Worm (Caenorhabditis elegans): Measurements from ENCODE around the gene D1044.7.

The D1044.7 gene

DNA sequence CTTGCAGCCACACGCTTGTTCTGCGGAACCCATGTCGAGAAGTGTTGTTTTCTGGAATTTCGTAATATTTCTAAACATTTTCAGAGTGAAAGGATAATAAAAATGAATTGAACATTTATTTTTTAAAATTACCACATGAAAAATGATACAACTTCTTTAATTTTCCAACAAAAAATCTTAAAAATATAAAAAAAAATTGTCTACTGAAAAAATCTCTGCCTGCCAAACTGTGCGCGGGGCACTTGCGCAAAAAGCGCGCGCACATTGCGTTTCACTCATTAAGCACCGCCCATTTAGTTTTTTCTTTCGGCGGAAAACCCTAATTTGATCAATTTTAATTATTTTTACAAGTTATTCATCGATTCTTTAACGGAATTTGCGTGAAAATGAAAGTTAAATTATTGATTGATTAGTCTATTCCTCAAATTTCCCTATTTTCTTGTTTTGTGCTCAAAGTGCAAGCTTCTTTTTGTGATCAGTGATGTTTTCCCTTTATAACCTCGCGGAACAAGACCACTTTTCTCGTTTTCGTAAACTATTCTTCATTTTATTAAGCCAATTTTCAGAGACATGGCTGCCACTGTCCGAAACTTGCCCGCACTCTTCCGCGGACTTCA lies 46.4 kb upstream of the D1044.7 start, which contains the start of the genes nmad-1 and hach-1 (continued):
- TF ChIP-seq ceh-19 (GFP tag; optimal IDR thresholded peaks at IDR 0.05) (peak; percentile 92), odd-2 (tag; optimal IDR thresholded peaks at IDR 0.05) (peak; percentile 90), ama-1 (optimal IDR thresholded peaks at IDR 0.05) (no peak), hlh-8 (tag; optimal IDR thresholded peaks at IDR 0.05) (peak; percentile 92), ceh-48 (tag; optimal IDR thresholded peaks at IDR 0.05) (peak; percentile 67), ceh-14 (tag; optimal IDR thresholded peaks at IDR 0.05) (peak; percentile 98), elt-2 (tag; optimal IDR thresholded peaks at IDR 0.05) (peak; percentile 98), zip-5 (tag; optimal IDR thresholded peaks at IDR 0.05) (peak; percentile 90), madf-2 (tag; optimal IDR thresholded peaks at IDR 0.05) (peak; percentile 87), dmd-4 (tag; optimal IDR thresholded peaks at IDR 0.05; ENCODE audit: borderline replicate concordance) (peak; percentile 56), ztf-16 (tag; optimal IDR thresholded peaks at IDR 0.05) (peak; percentile 85), rnt-1 (tag; optimal IDR thresholded peaks at IDR 0.05) (peak; percentile 81), ahr-1 (tag; optimal IDR thresholded peaks at IDR 0.05) (peak; percentile 84), pha-4 (tag; optimal IDR thresholded peaks at IDR 0.05) (no peak), ceh-24 (tag; optimal IDR thresholded peaks at IDR 0.05) (peak; percentile 82), K02D7.2 (tag; optimal IDR thresholded peaks at IDR 0.05) (peak; percentile 91), pqm-1 (tag; optimal IDR thresholded peaks at IDR 0.05) (peak; percentile 52), ceh-2 (tag; optimal IDR thresholded peaks at IDR 0.05) (peak; percentile 96), C08G9.2 (tag; optimal IDR thresholded peaks at IDR 0.05) (peak; percentile 75), gmeb-2 (tag; optimal IDR thresholded peaks at IDR 0.05) (peak; percentile 90), hlh-15 (tag; optimal IDR thresholded peaks at IDR 0.05) (peak; percentile 85), unc-3 (GFP tag; conservative IDR thresholded peaks at IDR 0.05) (peak; percentile 83), unc-3 (tag; optimal IDR thresholded peaks at IDR 0.05) (peak; percentile 87), tbx-7 (tag; optimal IDR thresholded peaks at IDR 0.05) (peak; percentile 53), nhr-11 (tag; optimal IDR thresholded peaks at IDR 0.05) (no peak), sox-2 (GFP tag; IDR thresholded peaks at IDR 0.05) (peak; percentile 60; the same call in 1 of the 2 replicates), pag-3 (tag; optimal IDR thresholded peaks at IDR 0.05; ENCODE audit: borderline replicate concordance) (peak; percentile 64), ceh-30 (tag; optimal IDR thresholded peaks at IDR 0.05) (peak; percentile 77), sdc-2 (tag; optimal IDR thresholded peaks at IDR 0.05) (peak; percentile 68), pat-9 (tag; optimal IDR thresholded peaks at IDR 0.05) (peak; percentile 94), elt-4 (tag; optimal IDR thresholded peaks at IDR 0.05) (no peak), nfya-1 (tag; optimal IDR thresholded peaks at IDR 0.05) (peak; percentile 87), ceh-22 (tag; optimal IDR thresholded peaks at IDR 0.05) (no peak)

DNA sequence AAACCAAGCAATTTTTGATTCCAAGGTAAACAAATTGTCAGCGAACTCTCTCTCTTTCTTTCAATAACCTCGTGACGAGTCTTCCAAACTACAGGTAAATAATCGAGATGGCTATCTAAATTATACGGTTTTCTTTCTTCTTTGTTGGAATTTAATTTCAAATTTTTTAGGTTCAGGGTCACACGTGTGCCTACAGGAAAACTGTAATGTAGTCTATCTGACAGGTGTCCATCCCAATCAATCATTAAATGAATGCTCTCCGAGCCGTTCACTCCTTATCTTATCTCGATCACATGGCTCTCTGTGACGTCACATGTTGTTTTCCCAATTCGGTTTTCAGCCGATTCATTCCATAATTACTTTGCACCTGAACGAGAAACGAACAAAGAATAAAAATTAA lies 44.5 kb upstream of the D1044.7 start:
- no peak for TF ChIP-seq gmeb-2 (tag; optimal IDR thresholded peaks at IDR 0.05)
- no peak for TF ChIP-seq ceh-19 (GFP tag; optimal IDR thresholded peaks at IDR 0.05)
- no peak for TF ChIP-seq unc-86 (tag; optimal IDR thresholded peaks at IDR 0.05)
- no peak for TF ChIP-seq ceh-14 (tag; optimal IDR thresholded peaks at IDR 0.05)
- TF ChIP-seq ahr-1 (tag; optimal IDR thresholded peaks at IDR 0.05) = no peak
- no peak for TF ChIP-seq zip-5 (tag; optimal IDR thresholded peaks at IDR 0.05)
- TF ChIP-seq elt-2 (tag; optimal IDR thresholded peaks at IDR 0.05) = peak; percentile 54
- peak; percentile 20 for TF ChIP-seq hlh-30 (tag; optimal IDR thresholded peaks at IDR 0.05; ENCODE audit: insufficient read depth)
- no peak for TF ChIP-seq pha-2 (tag; optimal IDR thresholded peaks at IDR 0.05)
- TF ChIP-seq tbx-7 (tag; optimal IDR thresholded peaks at IDR 0.05) = no peak

DNA sequence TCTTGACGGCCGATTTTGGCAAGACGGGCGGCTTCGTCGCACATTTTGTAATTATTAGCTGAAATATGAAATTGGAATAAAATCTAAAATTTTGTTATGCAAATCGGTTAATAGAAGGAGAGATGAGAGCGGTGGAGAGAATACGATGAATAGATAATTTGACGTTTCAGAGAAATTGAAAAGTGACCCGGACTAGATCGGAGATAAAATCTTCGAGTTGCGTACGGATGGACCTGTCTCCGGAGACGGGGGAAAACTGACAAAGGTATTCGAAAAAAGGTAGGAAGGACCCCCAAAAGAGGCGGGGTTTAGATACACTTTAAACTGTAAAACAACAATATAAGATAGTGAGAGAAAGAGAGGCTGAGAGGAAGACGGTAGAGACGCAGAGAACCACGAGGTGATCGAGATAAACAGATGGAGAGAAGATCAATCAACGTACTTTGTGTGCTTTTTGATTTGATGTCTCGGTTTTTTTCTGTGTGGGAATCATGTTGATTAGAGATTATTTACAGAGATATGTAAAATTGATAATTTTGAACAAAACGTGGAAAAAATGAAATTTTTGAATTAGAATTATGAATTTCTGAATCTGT lies 43.6 kb upstream of the D1044.7 start, which contains the start of gene F09F7.6:
F09F7.6 (minus strand) TSS at position 64 of the 596 bp plus-strand sequence.
- TF ChIP-seq ceh-18 (tag; optimal IDR thresholded peaks at IDR 0.05) (peak; percentile 56), madf-2 (tag; optimal IDR thresholded peaks at IDR 0.05) (no peak), unc-55 (GFP tag; optimal IDR thresholded peaks at IDR 0.05) (peak; percentile 7), hlh-30 (tag; optimal IDR thresholded peaks at IDR 0.05; ENCODE audit: insufficient read depth) (peak; percentile 31)
